Worm (Caenorhabditis elegans) whole organism, L2 larva: ENCODE data around the gene F10E9.2.

Source experiments
- C34F6.9 ChIP-seq: fragments of 150-350 bp; optimal IDR thresholded peaks from 2 replicates; lab custom pipeline; 2014; ENCODE audit warnings: missing biosample characterization, missing genetic modification characterization
- F13H6.1 ChIP-seq: sonication (generic microtip); optimal IDR thresholded peaks from 2 replicates; lab custom pipeline; 2016; ENCODE audit warnings: missing genetic modification characterization, missing compliant biosample characterization
- R02D3.7 ChIP-seq: fragments of 150-350 bp; optimal IDR thresholded peaks from 2 replicates; lab custom pipeline; 2014; ENCODE audit warnings: missing biosample characterization, missing genetic modification characterization
- Y55F3AM.14 ChIP-seq: fragments of 200-800 bp; sonication (Bioruptor generic); optimal IDR thresholded peaks from 2 replicates; lab custom pipeline; 2018; ENCODE audit warnings: mild to moderate bottlenecking, missing genetic modification characterization, missing compliant biosample characterization
- ZK546.5 ChIP-seq: sonication (generic microtip); optimal IDR thresholded peaks from 2 replicates; lab custom pipeline; 2017; ENCODE audit warnings: missing biosample characterization, missing genetic modification characterization
- alr-1 ChIP-seq: fragments of 150-350 bp; optimal IDR thresholded peaks from 2 replicates; lab custom pipeline; 2014; ENCODE audit warnings: missing biosample characterization, missing genetic modification characterization
- aly-2 ChIP-seq: fragments of 150-350 bp; optimal IDR thresholded peaks from 2 replicates; lab custom pipeline; 2014; ENCODE audit warnings: missing biosample characterization, missing genetic modification characterization
- ama-1 ChIP-seq: fragments of 150-350 bp; optimal IDR thresholded peaks from 2 replicates; lab custom pipeline; 2018; ENCODE audit warnings: inconsistent platforms
- blmp-1 ChIP-seq: sonication (generic microtip); optimal IDR thresholded peaks from 2 replicates; lab custom pipeline; 2017; ENCODE audit warnings: missing genetic modification characterization, mild to moderate bottlenecking, missing compliant biosample characterization, antibody characterized with exemption, moderate library complexity; ENCODE audit not compliant: insufficient read depth
- ceh-16 ChIP-seq: fragments of 150-350 bp; optimal IDR thresholded peaks from 2 replicates; lab custom pipeline; 2014; ENCODE audit warnings: missing biosample characterization, missing genetic modification characterization
- ceh-82 ChIP-seq: fragments of 150-350 bp; optimal IDR thresholded peaks from 2 replicates; lab custom pipeline; 2014; ENCODE audit warnings: missing biosample characterization, missing genetic modification characterization
- crh-2 ChIP-seq: sonication (generic microtip); optimal IDR thresholded peaks from 2 replicates; lab custom pipeline; 2017; ENCODE audit warnings: missing biosample characterization, missing genetic modification characterization
- dmd-4 ChIP-seq: sonication (generic microtip); optimal IDR thresholded peaks from 2 replicates; lab custom pipeline; 2017; ENCODE audit warnings: missing biosample characterization, missing genetic modification characterization
- egl-27 ChIP-seq: sonication (generic microtip); optimal IDR thresholded peaks from 3 replicates; lab custom pipeline; 2017; ENCODE audit warnings: missing biosample characterization, missing genetic modification reagents, missing genetic modification characterization
- elt-1 ChIP-seq: fragments of 150-350 bp; optimal IDR thresholded peaks from 2 replicates; lab custom pipeline; 2014; ENCODE audit warnings: missing biosample characterization, missing genetic modification characterization
- elt-3 ChIP-seq: sonication (generic microtip); optimal IDR thresholded peaks from 2 replicates; lab custom pipeline; 2017; ENCODE audit warnings: missing biosample characterization, missing genetic modification characterization
- fos-1 ChIP-seq: fragments of 150-350 bp; optimal IDR thresholded peaks from 2 replicates; lab custom pipeline; 2014; ENCODE audit warnings: missing biosample characterization, missing genetic modification characterization
- gmeb-1 ChIP-seq: fragments of 150-350 bp; optimal IDR thresholded peaks from 2 replicates; lab custom pipeline; 2014; ENCODE audit warnings: missing biosample characterization, missing genetic modification characterization
- lin-11 ChIP-seq: fragments of 150-350 bp; sonication (generic microtip); optimal IDR thresholded peaks from 2 replicates; lab custom pipeline; 2014; ENCODE audit warnings: missing biosample characterization, missing genetic modification characterization, inconsistent platforms, mixed read lengths
- lin-13 ChIP-seq: fragments of 150-350 bp; optimal IDR thresholded peaks from 2 replicates; lab custom pipeline; 2014; ENCODE audit warnings: missing biosample characterization, missing genetic modification reagents, missing genetic modification characterization
- lin-39 ChIP-seq: fragments of 150-350 bp; optimal IDR thresholded peaks from 2 replicates; lab custom pipeline; 2014; ENCODE audit warnings: missing biosample characterization, missing genetic modification reagents, missing genetic modification characterization
- lsy-2 ChIP-seq, 2 experiments: fragments of 150-350 bp in 1 of 2; sonication (generic microtip) in 1 of 2; optimal IDR thresholded peaks; 2 replicates each; lab custom pipeline; 2014 to 2017; ENCODE audit warnings: missing biosample characterization in 2 of 2, missing genetic modification characterization in 2 of 2
- mab-5 ChIP-seq: fragments of 150-350 bp; optimal IDR thresholded peaks from 2 replicates; lab custom pipeline; 2014; ENCODE audit warnings: missing biosample characterization, missing genetic modification characterization
- mbf-1 ChIP-seq: sonication (generic microtip); optimal IDR thresholded peaks from 2 replicates; lab custom pipeline; 2017; ENCODE audit warnings: missing biosample characterization, missing genetic modification characterization
- mdl-1 ChIP-seq, 2 experiments: fragments of 150-350 bp in 1 of 2; sonication (generic microtip) in 1 of 2; optimal IDR thresholded peaks; 2 replicates each; lab custom pipeline; 2017; ENCODE audit warnings: missing biosample characterization in 2 of 2, missing genetic modification characterization in 2 of 2
- nhr-10 ChIP-seq: sonication (generic microtip); optimal IDR thresholded peaks from 2 replicates; lab custom pipeline; 2017; ENCODE audit warnings: missing biosample characterization, missing genetic modification characterization
- nhr-11 ChIP-seq: fragments of 150-350 bp; optimal IDR thresholded peaks from 2 replicates; lab custom pipeline; 2014; ENCODE audit warnings: missing biosample characterization, missing genetic modification characterization
- nhr-12 ChIP-seq: fragments of 150-350 bp; optimal IDR thresholded peaks from 2 replicates; lab custom pipeline; 2014; ENCODE audit warnings: missing biosample characterization, missing genetic modification characterization
- nhr-129 ChIP-seq: fragments of 150-350 bp; optimal IDR thresholded peaks from 2 replicates; lab custom pipeline; 2014; ENCODE audit warnings: missing biosample characterization, missing genetic modification characterization
- nhr-21 ChIP-seq: fragments of 150-350 bp; optimal IDR thresholded peaks from 2 replicates; lab custom pipeline; 2014; ENCODE audit warnings: missing biosample characterization, missing genetic modification characterization
- nhr-23 ChIP-seq: fragments of 150-350 bp; optimal IDR thresholded peaks from 2 replicates; lab custom pipeline; 2014; ENCODE audit warnings: missing biosample characterization, missing genetic modification reagents, missing genetic modification characterization
- nhr-237 ChIP-seq: fragments of 150-350 bp; optimal IDR thresholded peaks from 2 replicates; lab custom pipeline; 2014; ENCODE audit warnings: missing biosample characterization, missing genetic modification characterization
- nhr-25 ChIP-seq: fragments of 150-350 bp; sonication (generic microtip); optimal IDR thresholded peaks from 3 replicates; lab custom pipeline; 2014; ENCODE audit warnings: missing biosample characterization, missing genetic modification characterization
- nhr-6 ChIP-seq: fragments of 150-350 bp; optimal IDR thresholded peaks from 2 replicates; lab custom pipeline; 2014; ENCODE audit warnings: missing biosample characterization, missing genetic modification characterization
- nhr-77 ChIP-seq: fragments of 150-350 bp; optimal IDR thresholded peaks from 2 replicates; lab custom pipeline; 2014; ENCODE audit warnings: missing biosample characterization, missing genetic modification characterization
- peb-1 ChIP-seq: fragments of 150-350 bp; optimal IDR thresholded peaks from 2 replicates; lab custom pipeline; 2014; ENCODE audit warnings: missing biosample characterization, missing genetic modification characterization
- sem-4 ChIP-seq: fragments of 150-350 bp; optimal IDR thresholded peaks from 2 replicates; lab custom pipeline; 2014; ENCODE audit warnings: missing biosample characterization, missing genetic modification reagents, missing genetic modification characterization
- skn-1 ChIP-seq: sonication (generic microtip); optimal IDR thresholded peaks from 2 replicates; lab custom pipeline; 2017; ENCODE audit warnings: missing biosample characterization, missing genetic modification characterization
- sma-3 ChIP-seq: sonication (generic microtip); optimal IDR thresholded peaks from 2 replicates; lab custom pipeline; 2016; ENCODE audit warnings: missing genetic modification reagents, missing genetic modification characterization, missing compliant biosample characterization
- sma-9 ChIP-seq, 2 experiments: fragments of 150-350 bp in 1 of 2; sonication (generic microtip) in 1 of 2; optimal IDR thresholded peaks; 2 replicates each; lab custom pipeline; 2014 to 2016; ENCODE audit warnings: missing genetic modification characterization in 2 of 2, mild to moderate bottlenecking in 1 of 2, missing biosample characterization in 1 of 2, missing compliant biosample characterization in 1 of 2, missing genetic modification reagents in 1 of 2, moderate library complexity in 1 of 2
- snpc-4 ChIP-seq: fragments of 150-350 bp; optimal IDR thresholded peaks from 2 replicates; lab custom pipeline; 2014; ENCODE audit warnings: missing biosample characterization, missing genetic modification characterization
- unc-39 ChIP-seq: fragments of 150-350 bp; optimal IDR thresholded peaks from 2 replicates; lab custom pipeline; 2014; ENCODE audit warnings: missing biosample characterization, missing genetic modification characterization
- unc-55 ChIP-seq: fragments of 150-350 bp; sonication (generic microtip); optimal IDR thresholded peaks from 3 replicates; lab custom pipeline; 2014; ENCODE audit warnings: missing biosample characterization, missing genetic modification reagents, missing genetic modification characterization
- unc-62 ChIP-seq: fragments of 150-350 bp; optimal IDR thresholded peaks from 2 replicates; lab custom pipeline; 2014; ENCODE audit warnings: missing biosample characterization, missing genetic modification reagents, missing genetic modification characterization
- zag-1 ChIP-seq: fragments of 150-350 bp; optimal IDR thresholded peaks from 2 replicates; lab custom pipeline; 2014; ENCODE audit warnings: missing biosample characterization, missing genetic modification characterization
- ztf-1 ChIP-seq: fragments of 200-800 bp; sonication (Bioruptor generic); conservative IDR thresholded peaks from 2 replicates; pipeline ENCODE4 v1.3.6; 2022; ENCODE audit warnings: missing genetic modification characterization, missing compliant biosample characterization
- ztf-11 ChIP-seq: sonication (generic microtip); optimal IDR thresholded peaks from 2 replicates; lab custom pipeline; 2017; ENCODE audit warnings: missing biosample characterization, missing genetic modification characterization
- ztf-4 ChIP-seq: fragments of 150-350 bp; optimal IDR thresholded peaks from 2 replicates; lab custom pipeline; 2014; ENCODE audit warnings: missing biosample characterization, missing genetic modification characterization

The F10E9.2 gene

DNA sequence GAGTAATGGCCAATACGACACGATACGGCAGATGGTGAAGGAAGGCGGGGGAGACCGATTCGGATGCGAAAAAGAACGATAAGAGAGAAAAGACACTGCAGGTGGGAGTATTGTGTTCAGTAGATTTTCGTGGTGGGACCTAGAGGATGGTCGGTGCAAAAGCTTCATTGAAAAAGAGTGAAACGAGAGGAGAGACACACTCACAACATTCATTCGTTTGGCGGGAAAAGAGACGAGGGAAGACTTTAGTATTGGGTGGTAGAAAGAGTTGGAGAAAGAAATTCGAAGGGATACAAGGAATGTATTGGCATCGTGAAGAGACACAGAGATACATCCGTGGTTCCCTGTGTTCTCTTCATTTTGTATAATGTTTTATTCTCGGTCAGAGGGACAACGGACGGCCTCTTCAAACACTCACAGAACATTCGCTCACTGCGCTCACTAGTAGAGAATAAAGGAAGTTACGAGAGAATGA, 44.0 kb downstream of the F10E9.2 start (continued):
- TF ChIP-seq nhr-21 (tag; lab: Kevin White, UChicago), result peak; percentile 56
- TF ChIP-seq mab-5 (tag; lab: Kevin White, UChicago), result peak; percentile 44
- TF ChIP-seq ztf-11, result no peak
- no peak for TF ChIP-seq unc-62 (GFP tag; lab: Kevin White, UChicago)
- TF ChIP-seq gmeb-1 (tag; lab: Kevin White, UChicago), result peak; percentile 31
- TF ChIP-seq snpc-4 (tag; lab: Kevin White, UChicago), result peak; percentile 70
- TF ChIP-seq ztf-1 (GFP tag; lab: Robert Waterston, UW), result no peak
- TF ChIP-seq C34F6.9 (tag; lab: Kevin White, UChicago), result peak; percentile 94
- no peak for TF ChIP-seq alr-1 (tag; lab: Kevin White, UChicago)
- no peak for TF ChIP-seq nhr-12 (tag; lab: Kevin White, UChicago)
- TF ChIP-seq nhr-77 (tag; lab: Kevin White, UChicago), result no peak
- TF ChIP-seq R02D3.7, result no peak
- no peak for TF ChIP-seq nhr-10 (tag; lab: Kevin White, UChicago)
- no peak for TF ChIP-seq peb-1 (tag; lab: Kevin White, UChicago)
- TF ChIP-seq lin-39, result no peak
- TF ChIP-seq lin-13, result peak; percentile 71
- peak; percentile 92 for TF ChIP-seq nhr-129 (tag; lab: Kevin White, UChicago)
- TF ChIP-seq lin-11 (tag; lab: Kevin White, UChicago), result peak; percentile 28
- peak; percentile 75 for TF ChIP-seq ztf-4
- peak; percentile 75 for TF ChIP-seq sma-9 (GFP tag; optimal IDR thresholded peaks at IDR 0.05; lab: Kevin White, UChicago)
- no peak for TF ChIP-seq sma-9 (tag; optimal IDR thresholded peaks at IDR 0.05; lab: Kevin White, UChicago)
- peak; percentile 51 for TF ChIP-seq zag-1
- TF ChIP-seq mbf-1 (tag; lab: Kevin White, UChicago), result no peak

DNA sequence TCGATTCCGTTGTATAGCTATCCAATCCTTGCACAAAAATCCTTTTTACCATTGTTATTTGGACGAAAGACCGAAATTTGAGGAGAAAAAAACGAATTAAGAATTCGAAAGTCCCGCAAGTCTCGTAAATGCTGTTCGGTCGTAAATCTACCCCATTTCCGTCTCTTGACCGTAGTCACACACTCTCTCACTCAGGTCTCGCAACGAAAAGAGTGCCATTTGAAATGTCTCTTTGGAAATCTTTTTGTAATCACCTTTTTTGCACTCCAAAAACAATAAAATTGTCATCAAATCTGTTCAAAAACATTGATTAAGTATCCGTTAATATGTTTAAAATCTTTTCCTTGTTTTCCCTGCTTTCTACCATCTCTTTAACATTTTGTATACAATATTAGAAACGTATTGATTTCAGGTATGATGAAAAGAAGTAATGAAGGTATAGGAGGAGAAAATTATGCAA, 45.8 kb downstream of the F10E9.2 start, which contains the start of the genes R05D3.8 and rfp-1:
TSS of gene R05D3.8 (minus strand) at position 115 of the 460 bp plus-strand sequence.
TSS of gene rfp-1 (plus strand) at position 410 of the 460 bp plus-strand sequence.
- TF ChIP-seq nhr-237 (tag; lab: Kevin White, UChicago) (no peak), sma-9 (GFP tag; optimal IDR thresholded peaks at IDR 0.05; lab: Kevin White, UChicago) (peak; percentile 74), sma-9 (tag; optimal IDR thresholded peaks at IDR 0.05; lab: Kevin White, UChicago) (no peak), R02D3.7 (peak; percentile 97), skn-1 (tag; lab: Kevin White, UChicago) (no peak), Y55F3AM.14 (no peak), unc-62 (GFP tag; lab: Kevin White, UChicago) (no peak), peb-1 (tag; lab: Kevin White, UChicago) (no peak), mab-5 (tag; lab: Kevin White, UChicago) (peak; percentile 63), nhr-12 (tag; lab: Kevin White, UChicago) (no peak), ztf-11 (no peak), nhr-10 (tag; lab: Kevin White, UChicago) (no peak), lin-39 (no peak), nhr-21 (tag; lab: Kevin White, UChicago) (peak; percentile 65), gmeb-1 (tag; lab: Kevin White, UChicago) (peak; percentile 85), fos-1 (tag; lab: Kevin White, UChicago) (peak; percentile 72), alr-1 (tag; lab: Kevin White, UChicago) (no peak), nhr-77 (tag; lab: Kevin White, UChicago) (no peak), crh-2 (tag; lab: Kevin White, UChicago) (peak; percentile 88), zag-1 (peak; percentile 24), egl-27 (tag; lab: Kevin White, UChicago) (peak; percentile 12), dmd-4 (tag; lab: Kevin White, UChicago) (no peak), lsy-2 (tag; optimal IDR thresholded peaks at IDR 0.05; lab: Kevin White, UChicago) (peak; percentile 97 to 99), nhr-129 (tag; lab: Kevin White, UChicago) (peak; percentile 95), nhr-6 (tag; lab: Kevin White, UChicago) (peak; percentile 34), unc-55 (GFP tag; lab: Kevin White, UChicago) (peak; percentile 92), lin-11 (tag; lab: Kevin White, UChicago) (peak; percentile 63), mdl-1 (tag; optimal IDR thresholded peaks at IDR 0.05; lab: Kevin White, UChicago) (no peak), nhr-23 (tag; lab: Kevin White, UChicago) (no peak), ceh-16 (peak; percentile 34), nhr-25 (peak; percentile 76), elt-3 (tag; lab: Kevin White, UChicago) (no peak), sem-4 (peak; percentile 43), mbf-1 (tag; lab: Kevin White, UChicago) (no peak), ztf-1 (GFP tag; lab: Robert Waterston, UW) (no peak), F13H6.1 (tag; lab: Kevin White, UChicago) (peak; percentile 44), elt-1 (tag; lab: Kevin White, UChicago) (no peak), aly-2 (tag; lab: Kevin White, UChicago) (no peak), snpc-4 (tag; lab: Kevin White, UChicago) (no peak), ztf-4 (no peak), unc-39 (no peak), ceh-82 (tag; lab: Kevin White, UChicago) (no peak), blmp-1 (tag; lab: Kevin White, UChicago) (no peak), sma-3 (GFP tag; lab: Kevin White, UChicago) (peak; percentile 69), lin-13 (peak; percentile 87), ama-1 (lab: Kevin White, UChicago) (peak; percentile 67), nhr-11 (tag; lab: Kevin White, UChicago) (no peak), C34F6.9 (tag; lab: Kevin White, UChicago) (peak; percentile 89), ZK546.5 (peak; percentile 44)
